Worm (Caenorhabditis elegans): ENCODE measurements around the gene rpl-28.

Gene rpl-28

DNA sequence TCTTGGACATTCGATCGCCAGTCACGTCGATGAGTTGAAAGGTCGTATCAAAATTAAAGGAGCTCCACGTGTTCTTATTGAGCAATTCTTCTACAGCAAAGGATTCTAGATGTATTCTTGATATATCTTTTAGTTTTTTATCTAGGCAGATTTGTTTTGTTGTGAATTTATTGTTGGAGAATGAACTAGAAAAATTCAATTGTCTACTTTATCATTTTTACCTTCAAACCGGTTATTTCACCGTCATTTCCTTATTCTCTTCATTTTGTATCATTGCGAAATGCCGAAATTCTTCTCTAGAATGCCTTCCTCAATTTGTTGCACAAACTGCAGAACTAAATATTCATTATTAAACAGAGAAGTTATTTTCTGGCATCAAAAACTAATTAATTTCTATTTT, 1.3 kb upstream of the rpl-28 start, which contains the start of gene R11D1.10 (continued):
- TF ChIP-seq lin-29 (GFP tag; IDR thresholded peaks at IDR 0.05) (no peak), arid-1 (GFP tag; conservative IDR thresholded peaks at IDR 0.05) (no peak)

DNA sequence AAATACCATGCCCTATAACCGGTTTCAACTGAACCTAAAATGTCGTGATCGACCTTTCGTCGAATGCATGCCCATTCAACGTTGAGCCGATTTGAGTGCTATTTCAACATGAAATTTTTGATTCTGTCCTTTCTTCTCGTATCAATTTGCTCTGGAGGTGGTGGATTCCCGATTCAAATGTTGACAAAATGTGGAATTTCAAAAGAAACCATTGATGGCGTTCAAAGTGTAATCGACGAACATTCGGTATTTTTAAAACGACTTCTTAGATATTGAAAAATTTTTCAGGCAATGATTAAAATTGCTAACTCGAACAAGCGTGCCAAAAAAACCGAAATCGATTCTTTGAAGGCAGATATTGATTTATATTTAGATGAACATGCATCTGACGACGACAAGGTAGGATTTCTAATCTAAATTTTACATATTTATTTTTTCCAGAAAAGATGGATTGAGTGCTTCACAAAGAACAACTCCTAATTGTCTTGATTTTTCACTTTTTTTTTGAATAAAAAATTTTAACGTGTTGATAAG, 741 bp downstream of the rpl-28 start, which contains the start of gene R11D1.13:
Gene R11D1.13 (plus strand): TSS at position 51 of the 534 bp plus-strand sequence.
- no peak for TF ChIP-seq ama-1 (optimal IDR thresholded peaks at IDR 0.05)
- peak; percentile 36; the same call in 1 of the 2 replicates for TF ChIP-seq lin-38 (GFP tag; IDR thresholded peaks at IDR 0.05)
- TF ChIP-seq mdl-1 (tag; optimal IDR thresholded peaks at IDR 0.05): no peak
- no peak for TF ChIP-seq lin-39 (tag; optimal IDR thresholded peaks at IDR 0.05)
- TF ChIP-seq Y48G9A.11 (GFP tag; IDR thresholded peaks at IDR 0.05): peak; percentile 31; the same call in 1 of the 2 replicates
- no peak for TF ChIP-seq ceh-62 (tag; optimal IDR thresholded peaks at IDR 0.05)
- TF ChIP-seq nhr-77 (tag; optimal IDR thresholded peaks at IDR 0.05): no peak
- no peak for TF ChIP-seq gei-8 (GFP tag; optimal IDR thresholded peaks at IDR 0.05)
- TF ChIP-seq ceh-20 (GFP tag; IDR thresholded peaks at IDR 0.05): no peak
- no peak for TF ChIP-seq jun-1 (tag; optimal IDR thresholded peaks at IDR 0.05)
- no peak for TF ChIP-seq vab-7 (GFP tag; IDR thresholded peaks at IDR 0.05)
- 0 out of 2 replicates have a peak, but pooled peaks have one; percentile 46 for TF ChIP-seq daf-19 (GFP tag; conservative IDR thresholded peaks at IDR 0.05)
- no peak for TF ChIP-seq nhr-48 (tag; optimal IDR thresholded peaks at IDR 0.05)
- TF ChIP-seq lin-1 (GFP tag; IDR thresholded peaks at IDR 0.05): no peak
- TF ChIP-seq R02D3.7 (tag; optimal IDR thresholded peaks at IDR 0.05): no peak

ce11 chrV:12725893-12726292, 2.0 kb downstream of the rpl-28 start, which contains the start of gene R11D1.12:
Gene R11D1.12 (minus strand): TSS chrV:12725993.
- no peak for TF ChIP-seq jun-1 (tag; optimal IDR thresholded peaks at IDR 0.05)

DNA sequence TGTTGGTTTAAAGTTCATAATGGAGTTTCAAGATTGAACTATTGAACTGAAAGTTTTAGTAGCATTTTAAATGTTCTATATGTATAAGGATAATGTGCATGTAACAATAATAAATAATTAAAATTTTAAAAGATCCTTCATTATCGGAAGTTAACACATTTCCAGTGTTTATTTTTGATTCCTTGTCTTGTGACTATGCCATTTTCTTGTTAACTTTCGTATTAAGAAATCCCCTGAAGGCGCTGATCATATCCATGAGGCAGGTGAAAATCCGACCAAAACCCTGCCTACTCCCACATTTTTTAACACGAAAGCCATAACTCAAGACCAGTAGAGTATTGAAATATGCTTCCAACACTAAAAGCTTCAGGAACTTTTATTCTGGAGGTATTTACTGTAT, 8.2 kb downstream of the rpl-28 start, which contains the start of gene R11D1.7:
Gene R11D1.7 (plus strand): TSS at position 301 of the 400 bp plus-strand sequence.
- TF ChIP-seq F37D6.2 (tag; optimal IDR thresholded peaks at IDR 0.05) (no peak), aly-2 (tag; optimal IDR thresholded peaks at IDR 0.05) (no peak), zag-1 (tag; optimal IDR thresholded peaks at IDR 0.05) (no peak), zfp-3 (GFP tag; conservative IDR thresholded peaks at IDR 0.05) (no peak), ztf-7 (tag; optimal IDR thresholded peaks at IDR 0.05) (no peak), nhr-11 (tag; optimal IDR thresholded peaks at IDR 0.05) (no peak), F10B5.3 (tag; optimal IDR thresholded peaks at IDR 0.05) (no peak), nhr-77 (tag; optimal IDR thresholded peaks at IDR 0.05) (no peak), nhr-76 (tag; optimal IDR thresholded peaks at IDR 0.05) (no peak)

ce11 chrV:12718622-12719021, 9.3 kb downstream of the rpl-28 start, which contains the start of gene str-181:
Gene str-181 (minus strand): TSS chrV:12718722.
- no peak for TF ChIP-seq madf-5 (GFP tag; IDR thresholded peaks at IDR 0.05)
- no peak for TF ChIP-seq ama-1 (optimal IDR thresholded peaks at IDR 0.05)
- TF ChIP-seq ceh-82 (tag; optimal IDR thresholded peaks at IDR 0.05): no peak
- TF ChIP-seq aha-1 (tag): peak; percentile 56
- TF ChIP-seq nhr-41 (GFP tag; IDR thresholded peaks at IDR 0.05): no peak
- no peak for TF ChIP-seq dmd-8 (GFP tag; IDR thresholded peaks at IDR 0.05)

- no peak for TF ChIP-seq spr-3 (GFP tag; optimal IDR thresholded peaks at IDR 0.05)
- TF ChIP-seq ceh-62 (tag; optimal IDR thresholded peaks at IDR 0.05): no peak
- TF ChIP-seq set-16 (GFP tag; IDR thresholded peaks at IDR 0.05): no peak
- no peak for TF ChIP-seq attf-4 (tag; optimal IDR thresholded peaks at IDR 0.05)
- TF ChIP-seq Y75B8A.6 (GFP tag; IDR thresholded peaks at IDR 0.05): no peak
- TF ChIP-seq nhr-111 (GFP tag; optimal IDR thresholded peaks at IDR 0.05): no peak
- no peak for TF ChIP-seq nhr-77 (tag; optimal IDR thresholded peaks at IDR 0.05)
- TF ChIP-seq lsy-2 (tag; optimal IDR thresholded peaks at IDR 0.05): no peak
- no peak for TF ChIP-seq dmd-8 (GFP tag; IDR thresholded peaks at IDR 0.05)
- no peak for TF ChIP-seq skn-1 (tag; optimal IDR thresholded peaks at IDR 0.05)
- TF ChIP-seq sdz-12 (GFP tag; optimal IDR thresholded peaks at IDR 0.05): no peak
These were observed 11.5 kb downstream of the rpl-28 start, which contains the start of gene str-178 for ce11 chrV:12716447-12716846. Gene str-178 (minus strand): TSS chrV:12716547.
